Fruit fly (Drosophila melanogaster): Measurements from ENCODE around the gene Mettl3.

Gene Mettl3

dm6 chr3R:24006449-24007159 is 25.4 kb upstream of the Mettl3 start (continued):
- TF ChIP-seq wek (GFP tag; optimal IDR thresholded peaks at IDR 0.05), result no peak
- no peak for TF ChIP-seq tll (GFP tag; optimal IDR thresholded peaks at IDR 0.05)
- TF ChIP-seq br (optimal IDR thresholded peaks at IDR 0.05), result no peak
- no peak for TF ChIP-seq CG8089 (GFP tag; optimal IDR thresholded peaks at IDR 0.05)
- peak; percentile 20 for TF ChIP-seq CG31365 (tag; optimal IDR thresholded peaks at IDR 0.05)
- no peak for TF ChIP-seq BtbVII (GFP tag; optimal IDR thresholded peaks at IDR 0.05)
- TF ChIP-seq nom (GFP tag; optimal IDR thresholded peaks at IDR 0.05), result no peak
- TF ChIP-seq HLHmδ (GFP tag; optimal IDR thresholded peaks at IDR 0.05), result no peak
- TF ChIP-seq CG3163 (GFP tag; optimal IDR thresholded peaks at IDR 0.05), result peak; percentile 10
- TF ChIP-seq CG6765 (GFP tag; optimal IDR thresholded peaks at IDR 0.05), result no peak
- peak; percentile 94 for TF ChIP-seq row (GFP tag; IDR thresholded peaks at IDR 0.05)
- TF ChIP-seq CG10267 (tag; optimal IDR thresholded peaks at IDR 0.05), result no peak
- TF ChIP-seq vnd (GFP tag; IDR thresholded peaks at IDR 0.05; ENCODE audit: partially characterized antibody), result 0 out of 3 replicates have a peak, but pooled peaks have one; percentile 26
- TF ChIP-seq CG7839 (tag; optimal IDR thresholded peaks at IDR 0.05), result peak; percentile 3
- TF ChIP-seq lilli (GFP tag; optimal IDR thresholded peaks at IDR 0.05), result peak; percentile 34
- no peak for TF ChIP-seq CG1647 (GFP tag; optimal IDR thresholded peaks at IDR 0.05)
- TF ChIP-seq gcm2 (GFP tag; optimal IDR thresholded peaks at IDR 0.05), result no peak
- TF ChIP-seq Dfd (GFP tag; optimal IDR thresholded peaks at IDR 0.05), result no peak
- TF ChIP-seq HLH4C (GFP tag; IDR thresholded peaks at IDR 0.05; ENCODE audit: partially characterized antibody), result no peak
- no peak for TF ChIP-seq pita (GFP tag; optimal IDR thresholded peaks at IDR 0.05)
- TF ChIP-seq so (GFP tag; IDR thresholded peaks at IDR 0.05), result peak; percentile 17; the same call in 1 of the 3 replicates
- TF ChIP-seq CG15269 (tag; optimal IDR thresholded peaks at IDR 0.05), result no peak
- no peak for TF ChIP-seq Myb (GFP tag; optimal IDR thresholded peaks at IDR 0.05)
- peak; percentile 1 for TF ChIP-seq CG1832 (GFP tag; optimal IDR thresholded peaks at IDR 0.05)
- TF ChIP-seq CG13894 (tag; optimal IDR thresholded peaks at IDR 0.05), result no peak
- no peak for TF ChIP-seq Gsc (GFP tag; IDR thresholded peaks at IDR 0.05)
- TF ChIP-seq CG8924 (tag; optimal IDR thresholded peaks at IDR 0.05), result no peak
- TF ChIP-seq Xrp1 (GFP tag; IDR thresholded peaks at IDR 0.05), result peak; percentile 45; the same call in 1 of the 2 replicates
- TF ChIP-seq Dip3 (GFP tag; optimal IDR thresholded peaks at IDR 0.05), result no peak
- no peak for TF ChIP-seq h (optimal IDR thresholded peaks at IDR 0.05)
- TF ChIP-seq sob (GFP tag; IDR thresholded peaks at IDR 0.05), result no peak
- no peak for TF ChIP-seq CG12071 (GFP tag; optimal IDR thresholded peaks at IDR 0.05)
- 0 out of 3 replicates have a peak, but pooled peaks have one; percentile 22 for TF ChIP-seq otp (GFP tag; IDR thresholded peaks at IDR 0.05)
- no peak for TF ChIP-seq CG17186 (GFP tag; optimal IDR thresholded peaks at IDR 0.05)
- TF ChIP-seq Dll (GFP tag; IDR thresholded peaks at IDR 0.05; ENCODE audit: partially characterized antibody), result no peak
- TF ChIP-seq twi (tag; optimal IDR thresholded peaks at IDR 0.05), result no peak
- no peak for TF ChIP-seq ems (GFP tag; optimal IDR thresholded peaks at IDR 0.05)
- TF ChIP-seq CG4360 (GFP tag; IDR thresholded peaks at IDR 0.05), result no peak
- no peak for TF ChIP-seq CG11560 (tag; IDR thresholded peaks at IDR 0.05)
- TF ChIP-seq gro (GFP tag; optimal IDR thresholded peaks at IDR 0.05), result no peak
- TF ChIP-seq CG14014 (GFP tag; IDR thresholded peaks at IDR 0.05), result 0 out of 2 replicates have a peak, but pooled peaks have one; percentile 17
- TF ChIP-seq NK7.1 (GFP tag; optimal IDR thresholded peaks at IDR 0.05), result no peak
- TF ChIP-seq CTCF (GFP tag; optimal IDR thresholded peaks at IDR 0.05), result no peak
- TF ChIP-seq seq (GFP tag; IDR thresholded peaks at IDR 0.05), result 0 out of 2 replicates have a peak, but pooled peaks have one; percentile 11
- TF ChIP-seq schlank (tag; optimal IDR thresholded peaks at IDR 0.05), result no peak
- TF ChIP-seq Rfx (GFP tag; IDR thresholded peaks at IDR 0.05), result peak; percentile 47
- TF ChIP-seq CG3281 (GFP tag; optimal IDR thresholded peaks at IDR 0.05), result no peak
- no peak for TF ChIP-seq Oaz (GFP tag; IDR thresholded peaks at IDR 0.05)
- no peak for TF ChIP-seq fd102C (GFP tag; optimal IDR thresholded peaks at IDR 0.05)
- TF ChIP-seq dysf (GFP tag; IDR thresholded peaks at IDR 0.05), result peak; percentile 43; the same call in 1 of the 3 replicates
- TF ChIP-seq bigmax (GFP tag; optimal IDR thresholded peaks at IDR 0.05), result no peak

Measured in whole organism, embryonic.